Fruit fly (Drosophila melanogaster): Measurements from ENCODE around the gene snRNP-U1-C.

The snRNP-U1-C gene

dm6 chr3R:18985114-18985785, 1.8 kb upstream of the snRNP-U1-C start (continued):
- peak; percentile 3 for TF ChIP-seq exex (tag; optimal IDR thresholded peaks at IDR 0.05)
- TF ChIP-seq grn (GFP tag; optimal IDR thresholded peaks at IDR 0.05), result peak; percentile 71
- no peak for TF ChIP-seq CG10565 (GFP tag; optimal IDR thresholded peaks at IDR 0.05)
- TF ChIP-seq mld (GFP tag; IDR thresholded peaks at IDR 0.05; ENCODE audit: partially characterized antibody), result no peak
- TF ChIP-seq CG8765 (GFP tag; IDR thresholded peaks at IDR 0.05), result no peak
- peak; percentile 63; the same call in 1 of the 3 replicates for TF ChIP-seq Dbx (GFP tag; IDR thresholded peaks at IDR 0.05)
- peak; percentile 22 for TF ChIP-seq CG15011 (GFP tag; optimal IDR thresholded peaks at IDR 0.05)
- peak; percentile 18 for TF ChIP-seq CG12104 (GFP tag; optimal IDR thresholded peaks at IDR 0.05)
- TF ChIP-seq CG12391 (tag; optimal IDR thresholded peaks at IDR 0.05), result peak; percentile 30
- peak; percentile 34 for TF ChIP-seq caup (GFP tag; optimal IDR thresholded peaks at IDR 0.05; ENCODE audit: severe bottlenecking)
- TF ChIP-seq CG3281 (GFP tag; optimal IDR thresholded peaks at IDR 0.05), result peak; percentile 78
- peak; percentile 35 for TF ChIP-seq CG3995 (GFP tag; optimal IDR thresholded peaks at IDR 0.05)
- TF ChIP-seq dpn (GFP tag; optimal IDR thresholded peaks at IDR 0.05), result peak in 1 of 2 experiments; percentile 15
- TF ChIP-seq CG12155 (GFP tag; optimal IDR thresholded peaks at IDR 0.05), result peak; percentile 54
- TF ChIP-seq CG2712 (tag; optimal IDR thresholded peaks at IDR 0.05), result peak; percentile 8
- TF ChIP-seq kay (GFP tag; optimal IDR thresholded peaks at IDR 0.05), result no peak
- TF ChIP-seq Ptx1 (GFP tag; IDR thresholded peaks at IDR 0.05), result 0 out of 2 replicates have a peak, but pooled peaks have one; percentile 23
- peak; percentile 53; the same call in 2 of the 3 replicates for TF ChIP-seq CG17361 (GFP tag; IDR thresholded peaks at IDR 0.05)
- TF ChIP-seq CG8290 (GFP tag; optimal IDR thresholded peaks at IDR 0.05), result no peak
- no peak for TF ChIP-seq CG8290 (tag; optimal IDR thresholded peaks at IDR 0.05)
- no peak for TF ChIP-seq CG4730 (GFP tag; IDR thresholded peaks at IDR 0.05)
- TF ChIP-seq klu (GFP tag; IDR thresholded peaks at IDR 0.05), result peak; percentile 45; the same call in 1 of the 2 replicates
- TF ChIP-seq tgo (GFP tag; IDR thresholded peaks at IDR 0.05), result peak; percentile 18; the same call in 1 of the 3 replicates
- peak; percentile 45 for TF ChIP-seq sd (tag; optimal IDR thresholded peaks at IDR 0.05)
- peak; percentile 73 for TF ChIP-seq lab (GFP tag; optimal IDR thresholded peaks at IDR 0.05)
- peak; percentile 86 for TF ChIP-seq sug (tag; optimal IDR thresholded peaks at IDR 0.05)
- TF ChIP-seq Hmr (GFP tag; optimal IDR thresholded peaks at IDR 0.05), result peak; percentile 77
- TF ChIP-seq CG3847 (GFP tag; IDR thresholded peaks at IDR 0.05), result 0 out of 2 replicates have a peak, but pooled peaks have one; percentile 27
- peak; percentile 76 for TF ChIP-seq CG2120 (GFP tag; optimal IDR thresholded peaks at IDR 0.05)
- no peak for TF ChIP-seq CG16863 (GFP tag; optimal IDR thresholded peaks at IDR 0.05)
- TF ChIP-seq oc (tag; optimal IDR thresholded peaks at IDR 0.05), result no peak
- TF ChIP-seq vvl (GFP tag; IDR thresholded peaks at IDR 0.05), result 0 out of 2 replicates have a peak, but pooled peaks have one; percentile 16
- TF ChIP-seq BtbVII (GFP tag; optimal IDR thresholded peaks at IDR 0.05), result peak; percentile 57
- TF ChIP-seq Hr51 (GFP tag; optimal IDR thresholded peaks at IDR 0.05), result peak in 1 of 2 experiments; percentile 36
- TF ChIP-seq unc-4 (GFP tag; IDR thresholded peaks at IDR 0.05; ENCODE audit: partially characterized antibody), result no peak
- TF ChIP-seq cato (GFP tag; optimal IDR thresholded peaks at IDR 0.05; ENCODE audit: borderline replicate concordance), result no peak
- no peak for TF ChIP-seq Poxn (GFP tag; IDR thresholded peaks at IDR 0.05)
- no peak for TF ChIP-seq run (tag; optimal IDR thresholded peaks at IDR 0.05)
- peak; percentile 32 for TF ChIP-seq CG13296 (GFP tag; optimal IDR thresholded peaks at IDR 0.05)
- TF ChIP-seq CG7556 (GFP tag; optimal IDR thresholded peaks at IDR 0.05), result peak; percentile 68
- TF ChIP-seq hth (optimal IDR thresholded peaks at IDR 0.05), result no peak
- TF ChIP-seq crp (GFP tag; optimal IDR thresholded peaks at IDR 0.05), result no peak
- peak; percentile 34 for TF ChIP-seq CG13775 (GFP tag; optimal IDR thresholded peaks at IDR 0.05)
- peak; percentile 5 for TF ChIP-seq fd3F (GFP tag; optimal IDR thresholded peaks at IDR 0.05)
- peak; percentile 74 for TF ChIP-seq mirr (GFP tag; optimal IDR thresholded peaks at IDR 0.05)
- TF ChIP-seq CG11504 (tag; optimal IDR thresholded peaks at IDR 0.05), result peak; percentile 62
- TF ChIP-seq Sry-β (GFP tag; optimal IDR thresholded peaks at IDR 0.05), result no peak
- 0 out of 2 replicates have a peak, but pooled peaks have one; percentile 7 for TF ChIP-seq CG6689 (GFP tag; IDR thresholded peaks at IDR 0.05)
- no peak for TF ChIP-seq CG13287 (GFP tag; IDR thresholded peaks at IDR 0.05; ENCODE audit: partially characterized antibody)

All from whole organism, embryonic.